Worm (Caenorhabditis elegans): Measurements from ENCODE around the gene F38B2.3.

F38B2.3 gene

DNA sequence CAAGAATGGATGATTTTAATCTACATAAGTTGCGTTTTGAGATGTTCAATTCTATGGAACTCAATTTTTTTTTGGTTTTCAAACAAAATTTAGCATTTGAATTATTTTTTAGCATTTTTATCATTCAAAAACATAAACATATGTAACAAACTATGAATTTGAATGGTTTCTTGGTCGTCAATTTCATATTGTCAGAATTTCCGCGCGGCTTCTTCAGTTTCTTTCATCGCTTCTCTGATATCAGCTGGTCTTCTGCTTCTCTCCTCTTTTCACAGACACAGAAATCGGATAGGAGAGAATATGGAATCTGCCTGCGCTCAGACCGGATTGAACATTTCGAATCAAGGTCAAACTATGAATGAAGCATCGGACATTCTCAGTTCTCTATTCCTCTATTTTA lies 19.4 kb downstream of the F38B2.3 start, which contains the start of gene C03A3.9:
Gene C03A3.9, plus strand, starts transcription at position 301 of the 400 bp plus-strand sequence.
- TF ChIP-seq ztf-4 (tag; optimal IDR thresholded peaks at IDR 0.05) (no peak), F13H6.1 (tag; optimal IDR thresholded peaks at IDR 0.05) (no peak), nhr-25 (tag; optimal IDR thresholded peaks at IDR 0.05) (no peak), Y55F3AM.14 (GFP tag; optimal IDR thresholded peaks at IDR 0.05) (no peak), nhr-12 (tag; optimal IDR thresholded peaks at IDR 0.05) (no peak)

DNA sequence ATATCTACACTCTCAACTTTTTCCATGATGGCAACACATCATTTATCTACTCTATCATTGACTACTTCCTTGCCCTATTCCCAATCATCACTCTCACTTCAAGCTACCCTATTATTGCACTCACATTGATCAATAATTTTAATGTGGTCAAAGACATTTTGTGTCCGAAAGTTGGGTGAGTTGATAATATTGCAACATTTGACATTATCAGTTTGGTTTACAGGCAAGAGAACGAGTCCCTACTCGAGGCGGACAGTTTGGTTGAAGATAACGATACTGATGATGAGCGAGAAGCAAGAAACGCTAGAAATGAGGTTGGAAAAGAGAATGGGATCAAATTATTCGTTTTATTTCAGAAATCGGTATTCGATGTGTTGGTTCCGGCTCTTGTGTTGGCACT lies 21.4 kb downstream of the F38B2.3 start:
- no peak for TF ChIP-seq peb-1 (tag; optimal IDR thresholded peaks at IDR 0.05)
- TF ChIP-seq fos-1 (tag; optimal IDR thresholded peaks at IDR 0.05), result peak; percentile 93

DNA sequence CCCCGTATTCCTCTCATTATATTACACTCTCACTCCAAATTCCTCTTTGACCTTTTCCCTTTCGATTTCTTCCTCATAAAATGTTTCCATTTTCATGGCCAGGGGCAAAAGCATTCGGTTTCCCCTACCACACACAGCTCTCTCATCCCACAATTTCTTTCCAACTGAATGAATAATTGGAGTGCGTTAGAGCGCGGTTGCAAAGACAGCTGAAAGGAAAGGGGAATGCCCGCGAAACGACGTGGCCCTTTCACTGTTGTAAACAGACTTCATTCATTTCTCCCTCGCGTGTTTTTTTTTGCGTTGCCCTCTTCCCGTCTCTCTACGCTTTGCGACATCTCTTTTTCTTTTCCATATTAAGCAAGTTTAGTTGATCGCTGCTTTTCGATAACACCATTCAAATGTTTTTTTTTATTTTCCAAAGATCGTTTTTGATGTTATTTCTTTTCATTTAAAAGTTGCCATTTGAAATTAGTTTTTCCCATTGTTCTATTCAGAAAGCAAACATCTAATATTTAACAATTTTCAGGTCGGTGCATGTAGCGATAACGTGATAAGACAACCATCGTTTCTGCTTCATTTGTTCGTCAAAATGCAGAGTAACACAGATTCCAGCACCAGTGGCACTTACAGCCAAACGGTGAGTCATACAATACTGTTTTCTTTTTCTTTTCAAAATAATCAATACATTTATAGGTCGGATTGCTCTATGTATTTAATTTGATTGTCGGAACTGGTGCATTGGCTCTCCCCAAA lies 23.6 kb downstream of the F38B2.3 start, which contains the start of gene C03A3.2:
Gene C03A3.2, plus strand, starts transcription at position 530 of the 756 bp plus-strand sequence.
- no peak for TF ChIP-seq sma-3 (GFP tag; optimal IDR thresholded peaks at IDR 0.05)
- TF ChIP-seq nhr-23 (tag; optimal IDR thresholded peaks at IDR 0.05), result no peak
- TF ChIP-seq ama-1 (optimal IDR thresholded peaks at IDR 0.05), result no peak
- TF ChIP-seq Y55F3AM.14 (GFP tag; optimal IDR thresholded peaks at IDR 0.05), result no peak
- TF ChIP-seq ztf-11 (tag; optimal IDR thresholded peaks at IDR 0.05), result no peak
- TF ChIP-seq peb-1 (tag; optimal IDR thresholded peaks at IDR 0.05), result no peak
- no peak for TF ChIP-seq nhr-12 (tag; optimal IDR thresholded peaks at IDR 0.05)
- TF ChIP-seq lin-11 (tag; optimal IDR thresholded peaks at IDR 0.05), result peak; percentile 80
- no peak for TF ChIP-seq dmd-4 (tag; optimal IDR thresholded peaks at IDR 0.05)
- peak; percentile 82 for TF ChIP-seq unc-55 (GFP tag; optimal IDR thresholded peaks at IDR 0.05)
- peak; percentile 66 for TF ChIP-seq sma-9 (GFP tag; optimal IDR thresholded peaks at IDR 0.05)
- TF ChIP-seq sma-9 (tag; optimal IDR thresholded peaks at IDR 0.05), result no peak
- TF ChIP-seq lin-39 (tag; optimal IDR thresholded peaks at IDR 0.05), result no peak
- peak; percentile 35 for TF ChIP-seq egl-27 (tag; optimal IDR thresholded peaks at IDR 0.05)
- peak; percentile 86 for TF ChIP-seq C34F6.9 (tag; optimal IDR thresholded peaks at IDR 0.05)
- no peak for TF ChIP-seq ztf-1 (GFP tag; conservative IDR thresholded peaks at IDR 0.05)
- peak; percentile 55 for TF ChIP-seq snpc-4 (tag; optimal IDR thresholded peaks at IDR 0.05)
- peak; percentile 67 for TF ChIP-seq lin-13 (GFP tag; optimal IDR thresholded peaks at IDR 0.05)
- TF ChIP-seq skn-1 (tag; optimal IDR thresholded peaks at IDR 0.05), result no peak
- TF ChIP-seq R02D3.7 (tag; optimal IDR thresholded peaks at IDR 0.05), result no peak
- TF ChIP-seq mab-5 (tag; optimal IDR thresholded peaks at IDR 0.05), result peak; percentile 63
- TF ChIP-seq ztf-4 (tag; optimal IDR thresholded peaks at IDR 0.05), result no peak
- peak; percentile 24 for TF ChIP-seq nhr-6 (tag; optimal IDR thresholded peaks at IDR 0.05)
- TF ChIP-seq zag-1 (tag; optimal IDR thresholded peaks at IDR 0.05), result peak; percentile 75
- TF ChIP-seq elt-1 (tag; optimal IDR thresholded peaks at IDR 0.05), result no peak
- TF ChIP-seq ZK546.5 (tag; optimal IDR thresholded peaks at IDR 0.05), result no peak
- peak in 1 of 2 experiments; percentile 74 for TF ChIP-seq lsy-2 (tag; optimal IDR thresholded peaks at IDR 0.05)
- peak; percentile 58 for TF ChIP-seq fos-1 (tag; optimal IDR thresholded peaks at IDR 0.05)
- peak; percentile 88 for TF ChIP-seq nhr-129 (tag; optimal IDR thresholded peaks at IDR 0.05)
- peak; percentile 73 for TF ChIP-seq F13H6.1 (tag; optimal IDR thresholded peaks at IDR 0.05)
- no peak for TF ChIP-seq alr-1 (tag; optimal IDR thresholded peaks at IDR 0.05)
- TF ChIP-seq nhr-11 (tag; optimal IDR thresholded peaks at IDR 0.05), result no peak
- TF ChIP-seq gmeb-1 (tag; optimal IDR thresholded peaks at IDR 0.05), result no peak
- TF ChIP-seq ceh-16 (tag; optimal IDR thresholded peaks at IDR 0.05), result peak; percentile 39
- TF ChIP-seq mbf-1 (tag; optimal IDR thresholded peaks at IDR 0.05), result no peak
- no peak for TF ChIP-seq nhr-10 (tag; optimal IDR thresholded peaks at IDR 0.05)
- peak; percentile 58 for TF ChIP-seq blmp-1 (tag; optimal IDR thresholded peaks at IDR 0.05; ENCODE audit: insufficient read depth)
- TF ChIP-seq nhr-21 (tag; optimal IDR thresholded peaks at IDR 0.05), result no peak
- no peak for TF ChIP-seq nhr-77 (tag; optimal IDR thresholded peaks at IDR 0.05)
- peak; percentile 87 for TF ChIP-seq crh-2 (tag; optimal IDR thresholded peaks at IDR 0.05)
- peak; percentile 75 for TF ChIP-seq nhr-25 (tag; optimal IDR thresholded peaks at IDR 0.05)
- no peak for TF ChIP-seq ceh-82 (tag; optimal IDR thresholded peaks at IDR 0.05)
- no peak for TF ChIP-seq unc-39 (tag; optimal IDR thresholded peaks at IDR 0.05)
- no peak for TF ChIP-seq unc-62 (GFP tag; optimal IDR thresholded peaks at IDR 0.05)
- TF ChIP-seq aly-2 (tag; optimal IDR thresholded peaks at IDR 0.05), result no peak
- TF ChIP-seq sem-4 (tag; optimal IDR thresholded peaks at IDR 0.05), result peak; percentile 49
- TF ChIP-seq mdl-1 (tag; optimal IDR thresholded peaks at IDR 0.05), result peak in 1 of 2 experiments; percentile 62
- TF ChIP-seq elt-3 (tag; optimal IDR thresholded peaks at IDR 0.05), result no peak
- no peak for TF ChIP-seq nhr-237 (tag; optimal IDR thresholded peaks at IDR 0.05)
